Worm (Caenorhabditis elegans): Measurements from ENCODE around the gene srsx-33.
A peak's percentile ranks its signal among the peaks of the same experiment; 100 is the strongest.

The srsx-33 gene

DNA sequence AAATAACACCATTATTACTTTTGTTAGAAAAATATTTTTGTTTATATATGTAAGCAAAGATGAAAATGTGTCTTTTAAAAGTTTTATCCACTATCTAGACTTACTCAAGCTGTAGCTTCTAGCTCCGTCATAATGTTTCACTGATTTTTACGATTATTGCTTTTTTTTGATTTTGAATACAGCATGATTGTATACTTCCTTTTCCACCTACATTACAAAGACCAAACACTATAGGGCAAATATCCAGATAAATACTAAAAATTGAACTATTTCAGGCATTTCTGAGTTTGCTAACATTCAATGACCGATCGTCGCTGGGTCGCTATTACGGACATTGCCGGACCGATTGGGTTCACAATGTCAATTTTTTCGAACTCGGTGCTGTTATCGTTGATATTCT is 14.4 kb upstream of the srsx-33 start, which contains the start of gene str-116:
Gene str-116, plus strand, starts transcription at position 301 of the 400 bp plus-strand sequence.
- no peak for TF ChIP-seq fkh-10 (GFP tag; optimal IDR thresholded peaks at IDR 0.05)
- TF ChIP-seq pqm-1 (tag; optimal IDR thresholded peaks at IDR 0.05): no peak
- no peak for TF ChIP-seq mdl-1 (tag; optimal IDR thresholded peaks at IDR 0.05)
- TF ChIP-seq nhr-67 (tag; optimal IDR thresholded peaks at IDR 0.05): no peak
- no peak for TF ChIP-seq elt-3 (tag; optimal IDR thresholded peaks at IDR 0.05)
- no peak for TF ChIP-seq sea-2 (GFP tag; optimal IDR thresholded peaks at IDR 0.05)
- no peak for TF ChIP-seq unc-39 (tag; optimal IDR thresholded peaks at IDR 0.05)
- TF ChIP-seq pha-4 (tag; optimal IDR thresholded peaks at IDR 0.05): no peak
- no peak for TF ChIP-seq egl-27 (tag; optimal IDR thresholded peaks at IDR 0.05)
- no peak for TF ChIP-seq nhr-25 (tag; optimal IDR thresholded peaks at IDR 0.05)
- no peak for TF ChIP-seq nhr-43 (tag; optimal IDR thresholded peaks at IDR 0.05; ENCODE audit: poor library complexity, severe bottlenecking)
- no peak for TF ChIP-seq ztf-11 (tag; optimal IDR thresholded peaks at IDR 0.05)
- no peak for TF ChIP-seq R02D3.7 (tag; optimal IDR thresholded peaks at IDR 0.05)

DNA sequence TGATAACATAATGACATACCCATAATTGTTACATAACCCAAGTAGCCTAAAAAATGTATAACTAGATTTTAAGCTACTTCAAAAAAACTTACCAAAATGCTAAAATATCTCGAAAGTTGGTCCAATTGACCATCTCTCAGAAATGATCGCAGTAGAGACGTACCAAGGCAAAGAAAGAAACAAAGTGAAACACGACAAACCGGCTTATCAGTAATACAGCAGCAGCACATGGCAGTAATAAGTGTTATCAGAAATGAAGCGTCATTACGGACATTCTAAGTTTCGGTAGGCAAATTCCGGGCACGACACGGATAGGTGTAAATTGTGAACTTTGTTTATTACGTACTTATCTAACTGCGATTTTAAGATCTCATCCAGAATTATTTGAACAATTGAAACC is 13.2 kb upstream of the srsx-33 start, which contains the start of gene cln-3.1:
Gene cln-3.1, minus strand, starts transcription at position 171 of the 400 bp plus-strand sequence.
- TF ChIP-seq hmg-11 (tag; optimal IDR thresholded peaks at IDR 0.05) (no peak), nfya-1 (tag; optimal IDR thresholded peaks at IDR 0.05; ENCODE audit: insufficient read depth) (no peak), ZK546.5 (tag; optimal IDR thresholded peaks at IDR 0.05) (no peak), jun-1 (tag; optimal IDR thresholded peaks at IDR 0.05) (no peak), R02D3.7 (tag; optimal IDR thresholded peaks at IDR 0.05) (no peak), elt-2 (tag; optimal IDR thresholded peaks at IDR 0.05) (peak; percentile 64), elt-1 (tag; optimal IDR thresholded peaks at IDR 0.05) (no peak), ceh-9 (tag; optimal IDR thresholded peaks at IDR 0.05) (no peak), fkh-10 (GFP tag; optimal IDR thresholded peaks at IDR 0.05) (no peak), nhr-43 (tag; optimal IDR thresholded peaks at IDR 0.05; ENCODE audit: poor library complexity, severe bottlenecking) (no peak), ztf-11 (tag; optimal IDR thresholded peaks at IDR 0.05) (no peak), pqm-1 (tag; optimal IDR thresholded peaks at IDR 0.05) (peak; percentile 28), aly-2 (tag; optimal IDR thresholded peaks at IDR 0.05) (no peak), lin-39 (tag; optimal IDR thresholded peaks at IDR 0.05) (no peak), lsy-12 (tag; optimal IDR thresholded peaks at IDR 0.05) (no peak)

ce11 chrV:11263025-11263424 is 10.7 kb upstream of the srsx-33 start, which contains the start of gene F07B10.4:
Gene F07B10.4 (minus strand): TSS chrV:11263125.
- TF ChIP-seq nhr-76 (tag; optimal IDR thresholded peaks at IDR 0.05) (no peak), mdl-1 (tag; optimal IDR thresholded peaks at IDR 0.05) (no peak), tbx-2 (tag; optimal IDR thresholded peaks at IDR 0.05) (no peak)

ce11 chrV:11260622-11261021 is 8.3 kb upstream of the srsx-33 start, which contains the start of gene F07B10.7:
Gene F07B10.7 (minus strand): TSS chrV:11260722.
- TF ChIP-seq elt-3 (tag; optimal IDR thresholded peaks at IDR 0.05): no peak
- no peak for TF ChIP-seq jun-1 (tag; optimal IDR thresholded peaks at IDR 0.05)
- no peak for TF ChIP-seq hmg-11 (tag; optimal IDR thresholded peaks at IDR 0.05)
- TF ChIP-seq R02D3.7 (tag; optimal IDR thresholded peaks at IDR 0.05): no peak
- TF ChIP-seq ZK546.5 (tag; optimal IDR thresholded peaks at IDR 0.05): no peak
- no peak for TF ChIP-seq ceh-28 (tag; optimal IDR thresholded peaks at IDR 0.05)
- TF ChIP-seq mdl-1 (tag; optimal IDR thresholded peaks at IDR 0.05): no peak
- no peak for TF ChIP-seq fkh-10 (GFP tag; optimal IDR thresholded peaks at IDR 0.05)
- no peak for TF ChIP-seq lsy-12 (tag; optimal IDR thresholded peaks at IDR 0.05)
- TF ChIP-seq nhr-12 (tag; optimal IDR thresholded peaks at IDR 0.05): no peak
- no peak for TF ChIP-seq nhr-11 (tag; optimal IDR thresholded peaks at IDR 0.05)
- TF ChIP-seq skn-1 (tag; optimal IDR thresholded peaks at IDR 0.05): no peak
- TF ChIP-seq fos-1 (tag; optimal IDR thresholded peaks at IDR 0.05): no peak
- no peak for TF ChIP-seq egl-27 (tag; optimal IDR thresholded peaks at IDR 0.05)
- TF ChIP-seq nhr-76 (tag; optimal IDR thresholded peaks at IDR 0.05): no peak
- no peak for TF ChIP-seq sea-2 (GFP tag; optimal IDR thresholded peaks at IDR 0.05)

- no peak for TF ChIP-seq mml-1 (tag; optimal IDR thresholded peaks at IDR 0.05)
- TF ChIP-seq ceh-16 (tag; optimal IDR thresholded peaks at IDR 0.05): no peak
- TF ChIP-seq elt-1 (tag; optimal IDR thresholded peaks at IDR 0.05): no peak
- no peak for TF ChIP-seq egl-5 (tag; optimal IDR thresholded peaks at IDR 0.05)
- no peak for TF ChIP-seq R02D3.7 (tag; optimal IDR thresholded peaks at IDR 0.05)
- TF ChIP-seq lin-39 (tag; optimal IDR thresholded peaks at IDR 0.05): no peak
- TF ChIP-seq fos-1 (tag; optimal IDR thresholded peaks at IDR 0.05): no peak
- TF ChIP-seq nfya-1 (tag; optimal IDR thresholded peaks at IDR 0.05; ENCODE audit: insufficient read depth): no peak
- no peak for TF ChIP-seq nhr-11 (tag; optimal IDR thresholded peaks at IDR 0.05)
- no peak for TF ChIP-seq pha-4 (tag; optimal IDR thresholded peaks at IDR 0.05)
Observed at ce11 chrV:11258896-11259295, 6.6 kb upstream of the srsx-33 start, which contains the start of gene lgc-36. Gene lgc-36 (minus strand): TSS chrV:11258996.

All from whole organism, L3 larva.